Fruit fly (Drosophila melanogaster): ENCODE results near the gene CG42729.

- TF ChIP-seq CG8478 (optimal IDR thresholded peaks at IDR 0.05) (no peak), CTCF (optimal IDR thresholded peaks at IDR 0.05) (no peak)
These were observed 21.0 kb downstream of the CG42729 start for dm6 chr3L:15506174-15506926.

All from S2 (cell line).